Worm (Caenorhabditis elegans): ENCODE data around the gene K09C8.7.

DNA sequence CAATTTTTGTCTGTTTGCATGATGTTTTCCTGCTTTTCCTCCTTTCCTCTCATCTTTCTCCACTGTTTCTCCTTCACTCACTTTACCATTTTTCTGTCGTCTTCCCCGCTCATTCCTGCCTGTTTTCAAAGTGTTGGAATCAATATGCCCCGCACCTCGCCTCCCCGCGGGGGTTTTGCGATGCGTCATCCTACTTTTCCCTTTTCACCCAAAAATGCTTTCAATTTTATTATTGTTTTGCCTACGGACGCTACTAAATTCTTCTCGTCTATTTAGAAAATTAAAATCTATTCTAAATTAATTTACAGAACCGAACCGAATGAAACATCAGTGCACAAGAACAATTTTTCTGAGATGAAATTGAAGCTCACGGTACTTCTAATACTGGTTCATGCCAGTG, 41.0 kb upstream of the K09C8.7 start, which contains the start of gene ver-3:
- TF ChIP-seq ama-1 (optimal IDR thresholded peaks at IDR 0.05), result no peak
- no peak for TF ChIP-seq zag-1 (tag; optimal IDR thresholded peaks at IDR 0.05)
- TF ChIP-seq cey-2 (tag; optimal IDR thresholded peaks at IDR 0.05; ENCODE audit: borderline replicate concordance, insufficient read depth), result no peak
- TF ChIP-seq nhr-237 (tag; optimal IDR thresholded peaks at IDR 0.05), result no peak
- TF ChIP-seq ces-1 (GFP tag; optimal IDR thresholded peaks at IDR 0.05), result no peak
